Fruit fly (Drosophila melanogaster): ENCODE data around the gene Rbp6.

DNA sequence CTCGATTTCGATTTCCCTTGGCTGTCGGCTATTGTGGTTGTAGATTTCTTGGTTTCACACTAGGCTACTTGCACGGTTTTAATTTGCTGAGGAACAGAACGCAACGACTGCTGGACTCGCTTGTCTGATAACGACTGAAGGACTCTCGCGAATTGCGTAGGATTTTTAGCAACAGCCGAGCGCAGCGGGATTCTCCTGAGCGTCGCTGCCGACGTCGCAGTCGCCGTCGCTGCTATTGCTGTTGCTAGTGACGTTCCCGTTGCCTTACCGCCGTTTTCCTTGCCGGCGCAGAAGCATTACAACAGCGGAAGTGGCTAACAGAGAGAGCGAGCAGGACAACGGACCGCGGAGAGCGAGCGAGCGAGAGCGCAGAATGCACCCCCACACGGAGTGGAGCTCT lies 90.2 kb downstream of the Rbp6 start:
- TF ChIP-seq insv (optimal IDR thresholded peaks at IDR 0.05), result no peak
- TF ChIP-seq Sin3A (optimal IDR thresholded peaks at IDR 0.05), result no peak
